Worm (Caenorhabditis elegans) whole organism, early embryonic: Measurements from ENCODE around the gene T24D5.1.
"Not testable (repeated sequence)": the region's sequence is repeated elsewhere in the genome, so short reads cannot be mapped to it uniquely, and the experiment has no call there.

Experiments used
- B0310.2 ChIP-seq: sonication (generic microtip); optimal IDR thresholded peaks from 2 replicates; lab custom pipeline; 2016; ENCODE audit warnings: mild to moderate bottlenecking, missing genetic modification characterization, missing compliant biosample characterization
- F13C5.2 ChIP-seq: sonication (generic microtip); optimal IDR thresholded peaks from 2 replicates; lab custom pipeline; 2017; ENCODE audit warnings: mild to moderate bottlenecking, missing genetic modification characterization, inconsistent platforms, missing compliant biosample characterization
- aly-1 ChIP-seq: sonication (generic microtip); optimal IDR thresholded peaks from 2 replicates; lab custom pipeline; 2016; ENCODE audit warnings: missing genetic modification characterization, missing compliant biosample characterization
- ama-1 ChIP-seq: fragments of 150-350 bp; optimal IDR thresholded peaks from 2 replicates; lab custom pipeline; 2014
- ceh-13 ChIP-seq: fragments of 200-800 bp; sonication (Bioruptor generic); optimal IDR thresholded peaks from 2 replicates; lab custom pipeline; 2018; ENCODE audit warnings: mild to moderate bottlenecking, missing genetic modification characterization, missing compliant biosample characterization
- ceh-36 ChIP-seq: sonication (generic microtip); optimal IDR thresholded peaks from 2 replicates; lab custom pipeline; 2016; ENCODE audit warnings: missing genetic modification characterization, inconsistent platforms, missing compliant biosample characterization
- ets-7 ChIP-seq: sonication (generic microtip); optimal IDR thresholded peaks from 2 replicates; lab custom pipeline; 2016; ENCODE audit warnings: missing genotype, missing genetic modification characterization, missing compliant biosample characterization
- flt-1 ChIP-seq: fragments of 200-800 bp; sonication (Bioruptor generic); IDR thresholded peaks from 2 replicates; pipeline ENCODE4 v1.3.6; 2022; ENCODE audit warnings: missing genetic modification characterization, missing compliant biosample characterization
- hmbx-1 ChIP-seq: sonication (generic microtip); optimal IDR thresholded peaks from 2 replicates; lab custom pipeline; 2016; ENCODE audit warnings: mild to moderate bottlenecking, missing genetic modification characterization, missing compliant biosample characterization
- hmg-4 ChIP-seq: fragments of 200-800 bp; sonication (Bioruptor generic); optimal IDR thresholded peaks from 2 replicates; lab custom pipeline; 2018; ENCODE audit warnings: mild to moderate bottlenecking, missing genetic modification characterization, missing compliant biosample characterization
- hnd-1 ChIP-seq: sonication (generic microtip); optimal IDR thresholded peaks from 2 replicates; lab custom pipeline; 2016; ENCODE audit warnings: missing genetic modification characterization, missing compliant biosample characterization
- pes-1 ChIP-seq: fragments of 200-800 bp; sonication (Bioruptor generic); IDR thresholded peaks from 2 replicates; pipeline ENCODE4 v1.3.6; 2022; ENCODE audit warnings: missing genetic modification reagents, missing genetic modification characterization, missing compliant biosample characterization
- scrt-1 ChIP-seq: fragments of 200-800 bp; sonication (Bioruptor generic); IDR thresholded peaks from 2 replicates; pipeline ENCODE4 v1.3.6; 2022; ENCODE audit warnings: missing genetic modification characterization, missing compliant biosample characterization
- sea-1 ChIP-seq: fragments of 200-800 bp; sonication (Bioruptor generic); conservative IDR thresholded peaks from 2 replicates; pipeline ENCODE4 v1.3.6; 2022; ENCODE audit warnings: missing genetic modification characterization, missing compliant biosample characterization
- tbx-11 ChIP-seq: fragments of 200-800 bp; sonication (Bioruptor generic); IDR thresholded peaks from 2 replicates; pipeline ENCODE4 v1.3.6; 2022; ENCODE audit warnings: missing genetic modification characterization, missing compliant biosample characterization
- tbx-37 ChIP-seq: fragments of 200-800 bp; sonication (Bioruptor generic); conservative IDR thresholded peaks from 2 replicates; pipeline ENCODE4 v1.3.6; 2022; ENCODE audit warnings: missing genetic modification reagents, missing genetic modification characterization, missing compliant biosample characterization
- tra-4 ChIP-seq: sonication (generic microtip); optimal IDR thresholded peaks from 2 replicates; lab custom pipeline; 2017; ENCODE audit warnings: missing genetic modification characterization, missing compliant biosample characterization

The T24D5.1 gene

DNA sequence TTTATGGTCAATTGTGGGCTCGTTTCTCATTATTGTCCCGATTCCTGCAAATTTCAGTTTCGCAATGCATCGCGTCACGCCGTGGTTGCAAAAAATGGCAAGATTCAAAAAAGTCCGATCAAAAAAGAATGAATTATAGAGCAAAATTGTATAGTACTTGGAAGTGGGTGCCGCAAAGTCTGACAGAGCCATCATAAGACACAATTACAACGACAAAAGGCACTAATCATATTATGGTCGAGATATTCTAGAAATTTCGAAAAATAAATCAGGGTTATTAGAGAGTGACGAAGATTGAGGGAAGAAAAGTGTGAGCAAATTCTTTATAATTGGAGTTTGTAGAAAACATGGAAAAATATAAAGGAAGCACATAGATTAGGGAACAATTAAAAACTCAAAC, 20.6 kb downstream of the T24D5.1 start:
- TF ChIP-seq tbx-11 (GFP tag; lab: Robert Waterston, UW) (no peak), ceh-36 (tag; lab: Kevin White, UChicago) (no peak), B0310.2 (tag; lab: Kevin White, UChicago) (no peak), ets-7 (no peak), ceh-13 (GFP tag; lab: Kevin White, UChicago) (no peak), F13C5.2 (tag; lab: Kevin White, UChicago) (no peak), hnd-1 (tag; lab: Kevin White, UChicago) (no peak), scrt-1 (GFP tag; lab: Robert Waterston, UW) (no peak)

DNA sequence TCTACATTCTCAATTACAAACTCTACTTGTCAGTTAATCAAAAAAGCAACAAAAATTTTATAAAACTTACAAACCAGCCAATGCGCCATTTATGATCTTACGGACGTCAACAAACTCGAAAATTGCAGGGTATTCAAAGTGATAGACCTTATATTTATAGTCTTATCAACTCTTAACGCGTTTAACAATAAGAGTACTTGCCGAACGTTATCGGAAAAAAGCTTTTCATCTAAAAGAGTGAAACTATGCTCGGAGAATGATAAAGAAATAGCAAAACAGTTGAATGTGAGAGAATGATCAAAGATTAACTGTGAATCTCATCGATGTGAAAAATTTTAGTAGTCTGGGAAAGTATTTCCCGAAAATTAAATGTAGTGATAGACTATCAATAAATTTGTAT, 21.4 kb downstream of the T24D5.1 start:
- TF ChIP-seq hmbx-1 (tag; lab: Kevin White, UChicago) (no peak), flt-1 (no peak), sea-1 (GFP tag; lab: Robert Waterston, UW) (no peak), hmg-4 (GFP tag; lab: Kevin White, UChicago) (no peak), scrt-1 (GFP tag; lab: Robert Waterston, UW) (no peak)

DNA sequence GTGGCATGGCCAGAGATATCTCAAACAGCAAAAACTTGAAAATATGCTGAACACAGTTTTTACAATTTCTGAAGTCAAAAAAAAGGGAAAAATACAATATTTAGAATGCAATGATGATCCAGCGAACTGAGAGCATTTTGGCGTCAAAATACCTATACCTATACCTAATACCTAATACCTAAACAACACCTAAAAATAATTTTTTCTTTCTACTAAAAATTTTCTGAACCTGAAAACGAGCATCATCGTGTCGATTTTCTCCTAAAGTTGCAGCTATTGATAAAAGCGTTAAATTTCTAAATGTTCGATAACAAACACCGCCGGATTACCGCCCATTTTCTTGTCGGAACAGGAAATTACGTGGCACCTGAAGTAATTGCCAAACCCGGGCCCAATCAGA, 22.3 kb downstream of the T24D5.1 start, which contains the start of gene T24D5.4:
TSS of gene T24D5.4 (plus strand) at position 301 of the 400 bp plus-strand sequence.
- TF ChIP-seq hmg-4 (GFP tag; lab: Kevin White, UChicago) (no peak), F13C5.2 (tag; lab: Kevin White, UChicago) (no peak), sea-1 (GFP tag; lab: Robert Waterston, UW) (no peak), ama-1 (no peak), aly-1 (tag; lab: Kevin White, UChicago) (no peak), pes-1 (GFP tag; lab: Robert Waterston, UW) (no peak), tbx-37 (GFP tag; lab: Robert Waterston, UW) (no peak), ceh-13 (GFP tag; lab: Kevin White, UChicago) (no peak), ceh-36 (tag; lab: Kevin White, UChicago) (no peak), flt-1 (no peak), hnd-1 (tag; lab: Kevin White, UChicago) (no peak), hmbx-1 (tag; lab: Kevin White, UChicago) (no peak), tbx-11 (GFP tag; lab: Robert Waterston, UW) (no peak), scrt-1 (GFP tag; lab: Robert Waterston, UW) (no peak), tra-4 (tag; lab: Kevin White, UChicago) (no peak), B0310.2 (tag; lab: Kevin White, UChicago) (no peak)

DNA sequence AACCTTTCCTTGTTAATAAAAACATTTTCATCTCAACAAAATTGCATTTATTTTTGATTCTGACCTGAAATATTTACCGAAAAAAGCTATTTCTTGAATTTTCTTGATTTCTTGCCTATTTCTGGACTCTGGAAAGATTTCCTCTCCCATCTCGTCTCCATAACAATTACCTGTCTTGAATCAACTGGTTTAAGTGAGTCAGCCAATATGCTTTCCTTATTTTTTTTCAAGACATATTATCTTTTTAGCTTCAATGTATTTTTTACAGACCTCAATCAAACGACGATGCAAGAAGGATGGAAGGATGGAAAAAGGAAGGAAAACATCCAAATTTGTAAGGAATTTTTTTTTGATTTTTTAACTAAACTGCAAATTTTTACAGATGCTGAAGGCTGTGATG, 28.0 kb downstream of the T24D5.1 start:
- TF ChIP-seq hmbx-1 (tag; lab: Kevin White, UChicago) = no peak
- TF ChIP-seq hnd-1 (tag; lab: Kevin White, UChicago) = no peak
- no peak for TF ChIP-seq ama-1

DNA sequence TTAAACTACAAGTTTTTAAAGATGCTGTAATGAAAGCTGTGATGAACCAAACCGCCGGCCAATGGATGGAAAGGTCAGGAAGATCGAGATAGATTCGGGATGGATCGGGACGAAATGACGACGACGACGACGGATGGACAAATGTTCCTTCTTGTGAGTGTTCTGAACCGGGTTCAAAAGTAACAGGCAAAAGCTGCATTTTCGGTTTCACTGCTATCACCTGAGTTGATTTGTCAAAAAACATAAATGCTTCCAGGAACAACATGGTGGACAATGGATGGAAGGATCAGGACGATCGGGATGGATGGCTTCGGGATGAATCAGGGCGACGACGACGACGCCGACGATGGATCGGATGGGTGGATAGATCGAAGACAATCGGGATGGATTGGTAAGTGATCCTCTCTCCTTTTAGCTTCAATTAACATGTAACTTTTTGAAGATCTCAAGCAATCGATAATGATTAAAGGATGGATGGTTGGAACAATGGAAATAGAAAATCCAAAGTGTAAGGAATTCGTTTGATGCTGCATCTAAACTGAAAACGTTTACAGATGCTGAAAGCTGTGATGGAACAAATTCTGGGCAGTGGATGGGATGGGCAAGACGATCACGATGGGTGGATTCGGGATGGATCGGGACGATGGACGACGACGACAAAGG, 28.9 kb downstream of the T24D5.1 start, which contains the start of the genes T24D5.6 and R09A8.9:
TSS of gene T24D5.6 (plus strand) at position 301 of the 663 bp plus-strand sequence.
TSS of gene R09A8.9 (plus strand) at position 613 of the 663 bp plus-strand sequence.
- TF ChIP-seq tbx-37 (GFP tag; lab: Robert Waterston, UW) = no peak
- no peak for TF ChIP-seq tbx-11 (GFP tag; lab: Robert Waterston, UW)
- no peak for TF ChIP-seq F13C5.2 (tag; lab: Kevin White, UChicago)
- TF ChIP-seq ets-7 = no peak
- no peak for TF ChIP-seq hnd-1 (tag; lab: Kevin White, UChicago)
- no peak for TF ChIP-seq ama-1
- no peak for TF ChIP-seq ceh-13 (GFP tag; lab: Kevin White, UChicago)
- TF ChIP-seq hmbx-1 (tag; lab: Kevin White, UChicago) = no peak
- no peak for TF ChIP-seq hmg-4 (GFP tag; lab: Kevin White, UChicago)
- no peak for TF ChIP-seq aly-1 (tag; lab: Kevin White, UChicago)

DNA sequence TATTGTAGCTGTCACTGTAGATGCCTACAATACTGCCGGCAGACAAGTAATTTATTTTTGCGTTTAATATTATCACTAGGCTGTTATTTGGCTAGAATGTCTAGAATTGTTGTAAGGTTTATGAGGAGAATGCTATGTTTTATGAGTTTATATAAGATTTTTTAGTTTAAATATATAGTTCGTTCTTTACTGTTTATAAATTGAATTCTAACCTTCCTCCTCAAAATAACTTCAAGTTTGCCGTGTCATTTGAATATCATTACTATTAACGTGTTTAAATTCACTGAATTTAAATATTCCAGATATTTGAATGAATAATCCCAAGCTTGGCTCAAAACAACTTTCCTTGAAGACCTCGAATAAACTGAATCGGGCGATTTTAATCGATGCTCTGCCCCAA, 38.9 kb downstream of the T24D5.1 start, which contains the start of gene R09A8.1:
TSS of gene R09A8.1 (plus strand) at position 301 of the 400 bp plus-strand sequence.
- TF ChIP-seq sea-1 (GFP tag; lab: Robert Waterston, UW); ceh-36 (tag; lab: Kevin White, UChicago); hnd-1 (tag; lab: Kevin White, UChicago): not testable (repeated sequence)

DNA sequence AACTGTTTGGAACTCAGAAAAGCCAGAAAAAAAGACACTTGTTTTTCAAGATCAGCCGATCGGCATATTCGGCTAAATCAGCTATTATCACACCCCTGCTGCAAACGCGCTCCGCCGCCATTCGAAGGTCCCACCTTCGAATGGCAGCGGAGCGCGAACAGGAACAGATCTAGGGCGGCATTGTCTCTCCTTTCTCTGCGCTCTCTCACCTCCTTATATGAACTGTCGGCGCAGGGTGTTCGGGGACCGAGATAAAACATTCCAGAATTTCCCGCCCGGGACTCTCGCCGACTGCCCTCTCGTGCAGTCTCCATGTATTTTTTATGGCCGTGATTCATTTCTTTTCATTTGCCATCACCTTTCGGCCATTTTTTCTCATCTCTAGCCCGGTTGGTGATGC, 43.9 kb downstream of the T24D5.1 start:
- TF ChIP-seq ceh-36 (tag; lab: Kevin White, UChicago) (no peak), hmg-4 (GFP tag; lab: Kevin White, UChicago) (no peak)

DNA sequence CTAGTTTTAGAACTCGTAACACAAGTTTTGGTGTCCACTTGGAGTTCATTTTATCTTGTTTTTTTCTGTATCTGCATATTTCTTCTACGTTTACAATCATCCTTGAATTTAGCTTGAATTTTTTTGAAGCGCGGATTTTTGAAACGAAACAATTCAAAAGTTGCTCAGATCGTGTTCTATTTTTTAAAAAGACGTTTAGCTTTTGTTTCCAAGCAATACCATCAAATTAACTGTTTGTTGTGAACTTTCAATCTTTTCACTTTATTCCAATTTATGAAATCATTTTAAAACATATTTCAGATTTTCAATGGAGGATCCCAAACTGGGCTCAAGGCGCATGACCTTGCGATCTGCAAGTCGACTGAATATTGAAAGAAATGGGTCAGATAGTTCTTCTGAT, 44.6 kb downstream of the T24D5.1 start, which contains the start of gene R09A8.2:
TSS of gene R09A8.2 (plus strand) at position 301 of the 400 bp plus-strand sequence.
- no peak for TF ChIP-seq pes-1 (GFP tag; lab: Robert Waterston, UW)
- no peak for TF ChIP-seq tbx-37 (GFP tag; lab: Robert Waterston, UW)
- TF ChIP-seq flt-1 = no peak
- no peak for TF ChIP-seq aly-1 (tag; lab: Kevin White, UChicago)
- no peak for TF ChIP-seq sea-1 (GFP tag; lab: Robert Waterston, UW)
- TF ChIP-seq hnd-1 (tag; lab: Kevin White, UChicago) = no peak
